Worm (Caenorhabditis elegans) whole organism, young adult: ENCODE results near the gene dct-1.

ENCODE experiments used
- B0336.3 ChIP-seq: fragments of 200-800 bp; sonication (Bioruptor generic); IDR thresholded peaks from 2 replicates; pipeline ENCODE4 v1.3.6; 2022; ENCODE audit warnings: missing genetic modification characterization, missing compliant biosample characterization
- F39B2.1 ChIP-seq: fragments of 200-800 bp; sonication (Bioruptor generic); IDR thresholded peaks from 2 replicates; pipeline ENCODE4 v1.3.6; 2022; ENCODE audit warnings: missing genetic modification reagents, missing genetic modification characterization, missing compliant biosample characterization
- K11D2.4 ChIP-seq: fragments of 200-800 bp; sonication (Bioruptor generic); IDR thresholded peaks from 2 replicates; pipeline ENCODE4 v1.3.6; 2022; ENCODE audit warnings: missing genetic modification reagents, missing genetic modification characterization, missing compliant biosample characterization
- Y53F4B.3 ChIP-seq: fragments of 200-800 bp; sonication (Bioruptor generic); IDR thresholded peaks from 2 replicates; pipeline ENCODE4 v1.3.6; 2022; ENCODE audit warnings: missing genetic modification reagents, missing genetic modification characterization, missing compliant biosample characterization
- Y56A3A.18 ChIP-seq: fragments of 200-800 bp; sonication (Bioruptor generic); IDR thresholded peaks from 2 replicates; pipeline ENCODE4 v1.3.6; 2022; ENCODE audit warnings: missing genetic modification reagents, missing genetic modification characterization, missing compliant biosample characterization
- ZK185.1 ChIP-seq: sonication (generic microtip); optimal IDR thresholded peaks from 2 replicates; lab custom pipeline; 2016; ENCODE audit warnings: mild to moderate bottlenecking, missing genetic modification characterization, missing compliant biosample characterization; ENCODE audit not compliant: poor library complexity, severe bottlenecking
- akir-1 ChIP-seq: fragments of 200-800 bp; sonication (Bioruptor generic); optimal IDR thresholded peaks from 2 replicates; lab custom pipeline; 2018; ENCODE audit warnings: mild to moderate bottlenecking, missing genetic modification characterization, moderate library complexity, missing compliant biosample characterization
- aptf-3 ChIP-seq: fragments of 200-800 bp; sonication (Bioruptor generic); IDR thresholded peaks from 2 replicates; pipeline ENCODE4 v1.3.6; 2022; ENCODE audit warnings: missing genetic modification characterization, missing compliant biosample characterization
- atf-7 ChIP-seq: sonication (generic microtip); optimal IDR thresholded peaks from 2 replicates; lab custom pipeline; 2017; ENCODE audit warnings: mild to moderate bottlenecking, missing genetic modification characterization, missing compliant biosample characterization
- attf-3 ChIP-seq: fragments of 200-800 bp; sonication (Bioruptor generic); conservative IDR thresholded peaks from 2 replicates; pipeline ENCODE4 v1.3.6; 2022; ENCODE audit warnings: missing genetic modification reagents, missing genetic modification characterization, missing compliant biosample characterization
- attf-5 ChIP-seq: fragments of 200-800 bp; sonication (Bioruptor generic); optimal IDR thresholded peaks from 2 replicates; lab custom pipeline; 2018; ENCODE audit warnings: mild to moderate bottlenecking, missing genetic modification characterization, missing compliant biosample characterization
- cebp-1 ChIP-seq, 2 experiments: fragments of 200-800 bp in 1 of 2; sonication (Bioruptor generic) in 1 of 2; sonication (generic microtip) in 1 of 2; IDR thresholded peaks in 1 of 2; optimal IDR thresholded peaks in 1 of 2; 2 replicates each; pipeline versions ENCODE4 v1.3.6 to Lab custom; 2017 to 2022; ENCODE audit warnings: missing compliant biosample characterization in 2 of 2, missing genetic modification characterization in 2 of 2, mild to moderate bottlenecking in 1 of 2, missing genetic modification reagents in 1 of 2, moderate library complexity in 1 of 2
- chd-7 ChIP-seq: sonication (generic microtip); optimal IDR thresholded peaks from 2 replicates; lab custom pipeline; 2016; ENCODE audit warnings: mild to moderate bottlenecking, missing genetic modification characterization, moderate library complexity, missing compliant biosample characterization
- egl-44 ChIP-seq: fragments of 200-800 bp; sonication (Bioruptor generic); IDR thresholded peaks from 2 replicates; pipeline ENCODE4 v1.3.6; 2022; ENCODE audit warnings: missing genetic modification reagents, missing genetic modification characterization, missing compliant biosample characterization
- egrh-3 ChIP-seq: fragments of 200-800 bp; sonication (Bioruptor generic); IDR thresholded peaks from 2 replicates; pipeline ENCODE4 v1.3.6; 2022; ENCODE audit warnings: missing genetic modification reagents, missing genetic modification characterization, missing compliant biosample characterization
- ets-4 ChIP-seq: fragments of 200-800 bp; sonication (Bioruptor generic); optimal IDR thresholded peaks from 2 replicates; lab custom pipeline; 2018; ENCODE audit warnings: mild to moderate bottlenecking, missing genetic modification characterization, missing compliant biosample characterization
- hmg-1.2 ChIP-seq: fragments of 200-800 bp; sonication (Bioruptor generic); IDR thresholded peaks from 2 replicates; pipeline ENCODE4 v1.3.6; 2022; ENCODE audit warnings: missing genetic modification reagents, missing genetic modification characterization, missing compliant biosample characterization
- hsf-1 ChIP-seq: fragments of 200-800 bp; sonication (Bioruptor generic); IDR thresholded peaks from 2 replicates; pipeline ENCODE4 v1.3.6; 2022; ENCODE audit warnings: missing genetic modification reagents, missing genetic modification characterization, missing compliant biosample characterization
- lag-1 ChIP-seq: fragments of 200-800 bp; sonication (Bioruptor generic); IDR thresholded peaks from 2 replicates; pipeline ENCODE4 v1.3.6; 2022; ENCODE audit warnings: missing genetic modification reagents, missing genetic modification characterization, missing compliant biosample characterization
- let-607 ChIP-seq, 2 experiments: fragments of 200-800 bp in 1 of 2; sonication (Bioruptor generic) in 1 of 2; sonication (generic microtip) in 1 of 2; optimal IDR thresholded peaks; 2 replicates each; lab custom pipeline; 2016 to 2018; ENCODE audit warnings: mild to moderate bottlenecking in 2 of 2, missing compliant biosample characterization in 2 of 2, missing genetic modification characterization in 2 of 2, moderate library complexity in 2 of 2, missing genotype in 1 of 2
- lin-40 ChIP-seq: sonication (generic microtip); optimal IDR thresholded peaks from 2 replicates; lab custom pipeline; 2016; ENCODE audit warnings: missing genetic modification characterization, mild to moderate bottlenecking, missing compliant biosample characterization, missing genotype, missing genetic modification reagents
- madf-10 ChIP-seq: sonication (generic microtip); optimal IDR thresholded peaks from 2 replicates; lab custom pipeline; 2016; ENCODE audit warnings: mild to moderate bottlenecking, missing genetic modification characterization, missing compliant biosample characterization
- madf-3 ChIP-seq: fragments of 200-800 bp; sonication (Bioruptor generic); IDR thresholded peaks from 2 replicates; pipeline ENCODE4 v1.3.6; 2022; ENCODE audit warnings: missing genetic modification reagents, missing genetic modification characterization, missing compliant biosample characterization
- nhr-80 ChIP-seq: sonication (generic microtip); optimal IDR thresholded peaks from 2 replicates; lab custom pipeline; 2016; ENCODE audit warnings: missing genetic modification characterization, missing compliant biosample characterization
- pbrm-1 ChIP-seq: fragments of 200-800 bp; sonication (Bioruptor generic); IDR thresholded peaks from 2 replicates; pipeline ENCODE4 v1.3.6; 2022; ENCODE audit warnings: missing genetic modification reagents, missing genetic modification characterization, missing compliant biosample characterization
- rcor-1 ChIP-seq: fragments of 200-800 bp; sonication (Bioruptor generic); IDR thresholded peaks from 2 replicates; pipeline ENCODE4 v1.3.6; 2022; ENCODE audit warnings: missing genetic modification reagents, missing genetic modification characterization, missing compliant biosample characterization
- sea-2 ChIP-seq: fragments of 200-800 bp; sonication (Bioruptor generic); IDR thresholded peaks from 2 replicates; pipeline ENCODE4 v1.3.6; 2022; ENCODE audit warnings: missing genetic modification characterization, missing compliant biosample characterization
- snpc-1.1 ChIP-seq: sonication (generic microtip); optimal IDR thresholded peaks from 2 replicates; lab custom pipeline; 2017; ENCODE audit warnings: missing genetic modification characterization, mild to moderate bottlenecking, missing compliant biosample characterization, antibody characterized with exemption, moderate library complexity, missing genotype, missing genetic modification reagents; ENCODE audit not compliant: insufficient read depth
- snpc-1.3 ChIP-seq: sonication (generic microtip); optimal IDR thresholded peaks from 2 replicates; lab custom pipeline; 2017; ENCODE audit warnings: missing genetic modification characterization, mild to moderate bottlenecking, missing compliant biosample characterization, antibody characterized with exemption, moderate library complexity, missing genotype, missing genetic modification reagents; ENCODE audit not compliant: insufficient read depth
- snpc-4 ChIP-seq, 5 experiments: fragments of 150-350 bp in 1 of 5; sonication (generic microtip) in 4 of 5; optimal IDR thresholded peaks; 2 replicates each; lab custom pipeline; 2014 to 2018; ENCODE audit warnings: missing genetic modification characterization in 5 of 5, missing biosample characterization in 3 of 5, antibody characterized with exemption in 2 of 5, mild to moderate bottlenecking in 2 of 5, missing compliant biosample characterization in 2 of 5, missing genotype in 2 of 5, moderate library complexity in 2 of 5, missing genetic modification reagents in 1 of 5
- sptf-2 ChIP-seq: fragments of 200-800 bp; sonication (Bioruptor generic); optimal IDR thresholded peaks from 2 replicates; lab custom pipeline; 2018; ENCODE audit warnings: mild to moderate bottlenecking, missing genetic modification characterization, missing compliant biosample characterization
- tbp1 ChIP-seq: fragments of 200-800 bp; sonication (Bioruptor generic); optimal IDR thresholded peaks from 2 replicates; lab custom pipeline; 2018; ENCODE audit warnings: mild to moderate bottlenecking, missing genetic modification characterization, missing compliant biosample characterization
- tlf-1 ChIP-seq: fragments of 200-800 bp; sonication (Bioruptor generic); optimal IDR thresholded peaks from 2 replicates; lab custom pipeline; 2018; ENCODE audit warnings: mild to moderate bottlenecking, missing genetic modification characterization, missing compliant biosample characterization
- unc-130 ChIP-seq: sonication (generic microtip); optimal IDR thresholded peaks from 2 replicates; lab custom pipeline; 2016; ENCODE audit warnings: missing genetic modification reagents, missing genetic modification characterization, missing compliant biosample characterization
- zfh-2 ChIP-seq: fragments of 200-800 bp; sonication (Bioruptor generic); conservative IDR thresholded peaks from 2 replicates; pipeline ENCODE4 v1.3.6; 2022; ENCODE audit warnings: missing genetic modification reagents, missing genetic modification characterization, missing compliant biosample characterization
- ztf-18 ChIP-seq: sonication (generic microtip); optimal IDR thresholded peaks from 2 replicates; lab custom pipeline; 2016; ENCODE audit warnings: missing genotype, mild to moderate bottlenecking, missing genetic modification characterization, missing compliant biosample characterization
- ztf-22 ChIP-seq: fragments of 200-800 bp; sonication (Bioruptor generic); optimal IDR thresholded peaks from 2 replicates; lab custom pipeline; 2018; ENCODE audit warnings: mild to moderate bottlenecking, missing genetic modification characterization, moderate library complexity, missing compliant biosample characterization
- ztf-26 ChIP-seq: sonication (generic microtip); optimal IDR thresholded peaks from 2 replicates; lab custom pipeline; 2017; ENCODE audit warnings: missing genetic modification characterization, missing compliant biosample characterization

The dct-1 gene

ce11 chrX:7962056-7962485 lies 7.9 kb downstream of the dct-1 start:
- TF ChIP-seq snpc-1.1 (no peak), hmg-1.2 (GFP tag; lab: Robert Waterston, UW) (peak; percentile 72), lag-1 (GFP tag; lab: Robert Waterston, UW) (no peak), akir-1 (GFP tag; lab: Kevin White, UChicago) (no peak), nhr-80 (tag; lab: Kevin White, UChicago) (peak; percentile 100), ztf-22 (peak; percentile 86), egl-44 (0 out of 2 replicates have a peak, but pooled peaks have one; percentile 40), pbrm-1 (GFP tag; lab: Robert Waterston, UW) (no peak), tbp1 (GFP tag; lab: Kevin White, UChicago) (no peak), hsf-1 (GFP tag; lab: Robert Waterston, UW) (no peak), madf-3 (GFP tag; lab: Robert Waterston, UW) (no peak), ztf-26 (tag; lab: Kevin White, UChicago) (peak; percentile 32), B0336.3 (GFP tag; lab: Robert Waterston, UW) (peak; percentile 78), cebp-1 (GFP tag; IDR thresholded peaks at IDR 0.05; lab: Robert Waterston, UW) (0 out of 2 replicates have a peak, but pooled peaks have one; percentile 31), cebp-1 (tag; optimal IDR thresholded peaks at IDR 0.05; lab: Kevin White, UChicago) (peak; percentile 71), Y53F4B.3 (GFP tag; lab: Robert Waterston, UW) (no peak), snpc-1.3 (tag; lab: Kevin White, UChicago) (no peak), K11D2.4 (GFP tag; lab: Robert Waterston, UW) (no peak), sea-2 (no peak), Y56A3A.18 (0 out of 2 replicates have a peak, but pooled peaks have one; percentile 46), tlf-1 (peak; percentile 50), ztf-18 (peak; percentile 21), ZK185.1 (tag; lab: Kevin White, UChicago) (no peak), attf-5 (GFP tag; lab: Kevin White, UChicago) (peak; percentile 71), egrh-3 (GFP tag; lab: Robert Waterston, UW) (peak; percentile 33; the same call in 1 of the 2 replicates), unc-130 (no peak), let-607 (tag; optimal IDR thresholded peaks at IDR 0.05; lab: Kevin White, UChicago) (peak; percentile 57 to 63), aptf-3 (no peak), lin-40 (tag; lab: Kevin White, UChicago) (peak; percentile 57), atf-7 (tag; lab: Kevin White, UChicago) (peak; percentile 75), zfh-2 (GFP tag; lab: Robert Waterston, UW) (peak; percentile 64; the same call in 1 of the 2 replicates), rcor-1 (GFP tag; lab: Robert Waterston, UW) (0 out of 2 replicates have a peak, but pooled peaks have one; percentile 16), madf-10 (tag; lab: Kevin White, UChicago) (peak; percentile 19), sptf-2 (GFP tag; lab: Kevin White, UChicago) (no peak), attf-3 (GFP tag; lab: Robert Waterston, UW) (no peak), F39B2.1 (GFP tag; lab: Robert Waterston, UW) (no peak), chd-7 (tag; lab: Kevin White, UChicago) (peak; percentile 34), ets-4 (GFP tag; lab: Kevin White, UChicago) (peak; percentile 98), snpc-4 (GFP tag; optimal IDR thresholded peaks at IDR 0.05; lab: Kevin White, UChicago) (no peak), snpc-4 (tag; optimal IDR thresholded peaks at IDR 0.05; lab: Kevin White, UChicago) (peak in 1 of 4 experiments; percentile 33)
